Fruit fly (Drosophila melanogaster) whole organism, embryonic: ENCODE data around the gene HipHop.

Experiments
- Awh ChIP-seq: fragments of 200-800 bp; sonication (Bioruptor generic); IDR thresholded peaks from 2 replicates; pipeline ENCODE4, ENCODE4 v1.3.6; 2022; ENCODE audit warnings: missing biosample characterization, missing genetic modification characterization
- CG12659 ChIP-seq: fragments of 200-800 bp; sonication (Bioruptor generic); optimal IDR thresholded peaks from 3 replicates; lab custom pipeline; 2017; ENCODE audit warnings: mild to moderate bottlenecking, missing biosample characterization, missing genetic modification reagents, missing genetic modification characterization
- CG12744 ChIP-seq: fragments of 200-800 bp; sonication (Bioruptor generic); optimal IDR thresholded peaks from 2 replicates; lab custom pipeline; 2016; ENCODE audit warnings: missing biosample characterization, missing genetic modification characterization
- CG1529 ChIP-seq: fragments of 200-800 bp; sonication (Bioruptor generic); optimal IDR thresholded peaks from 3 replicates; lab custom pipeline; 2018; ENCODE audit warnings: missing biosample characterization, missing genetic modification characterization
- CG1603 ChIP-seq: fragments of 200-800 bp; sonication (Bioruptor generic); optimal IDR thresholded peaks from 2 replicates; lab custom pipeline; 2019; ENCODE audit warnings: missing biosample characterization, mild to moderate bottlenecking, missing genetic modification characterization, moderate library complexity
- CG16779 ChIP-seq: fragments of 200-800 bp; sonication (Bioruptor generic); IDR thresholded peaks from 2 replicates; pipeline ENCODE4 v1.3.6; 2022; ENCODE audit warnings: missing biosample characterization, missing genetic modification characterization
- CG17361 ChIP-seq: fragments of 200-800 bp; sonication (Bioruptor generic); IDR thresholded peaks from 3 replicates; pipeline ENCODE4 v1.3.6; 2022; ENCODE audit warnings: missing biosample characterization, missing genetic modification characterization
- CG17385 ChIP-seq: fragments of 200-800 bp; sonication (Bioruptor generic); optimal IDR thresholded peaks from 3 replicates; lab custom pipeline; 2018; ENCODE audit warnings: missing biosample characterization, mild to moderate bottlenecking, missing genetic modification characterization
- CG17802 ChIP-seq: fragments of 200-800 bp; sonication (Bioruptor generic); optimal IDR thresholded peaks from 2 replicates; lab custom pipeline; 2018; ENCODE audit warnings: missing biosample characterization, mild to moderate bottlenecking, missing genetic modification characterization, moderate library complexity
- CG18262 ChIP-seq: fragments of 200-800 bp; optimal IDR thresholded peaks from 3 replicates; lab custom pipeline; 2019; ENCODE audit warnings: missing biosample characterization, mild to moderate bottlenecking, missing genetic modification characterization, moderate library complexity
- CG2678 ChIP-seq: fragments of 200-800 bp; sonication (Bioruptor generic); optimal IDR thresholded peaks from 3 replicates; lab custom pipeline; 2019; ENCODE audit warnings: missing biosample characterization, mild to moderate bottlenecking, missing genetic modification characterization, moderate library complexity
- CG3281 ChIP-seq: fragments of 200-800 bp; sonication (Bioruptor generic); optimal IDR thresholded peaks from 3 replicates; lab custom pipeline; 2017; ENCODE audit warnings: missing biosample characterization, mild to moderate bottlenecking, missing genetic modification characterization
- CG34376 ChIP-seq: fragments of 200-800 bp; sonication (Bioruptor generic); optimal IDR thresholded peaks from 2 replicates; lab custom pipeline; 2018; ENCODE audit warnings: missing biosample characterization, mild to moderate bottlenecking, missing genetic modification characterization
- CG42726 ChIP-seq: fragments of 200-800 bp; sonication (Bioruptor generic); IDR thresholded peaks from 2 replicates; pipeline ENCODE4 v1.3.6; 2022; ENCODE audit warnings: missing biosample characterization, missing genetic modification characterization; ENCODE audit not compliant: partially characterized antibody
- CG7928 ChIP-seq: fragments of 200-800 bp; sonication (Bioruptor generic); optimal IDR thresholded peaks from 2 replicates; lab custom pipeline; 2017; ENCODE audit warnings: missing biosample characterization, mild to moderate bottlenecking, missing genetic modification characterization
- Camta ChIP-seq: fragments of 200-800 bp; sonication (Bioruptor generic); optimal IDR thresholded peaks from 2 replicates; lab custom pipeline; 2016; ENCODE audit warnings: missing biosample characterization, missing genetic modification characterization
- CrebB ChIP-seq: fragments of 200-800 bp; sonication (Bioruptor generic); optimal IDR thresholded peaks from 3 replicates; lab custom pipeline; 2018; ENCODE audit warnings: missing biosample characterization, mild to moderate bottlenecking, missing genetic modification characterization
- D19B ChIP-seq: fragments of 200-800 bp; sonication (Bioruptor generic); optimal IDR thresholded peaks from 2 replicates; lab custom pipeline; 2017; ENCODE audit warnings: missing biosample characterization, mild to moderate bottlenecking, missing genetic modification characterization
- Dek ChIP-seq: fragments of 200-800 bp; sonication (Bioruptor generic); optimal IDR thresholded peaks from 3 replicates; lab custom pipeline; 2019; ENCODE audit warnings: missing biosample characterization, mild to moderate bottlenecking, missing genetic modification characterization, moderate library complexity
- Dp ChIP-seq: fragments of 200-800 bp; sonication (Bioruptor generic); optimal IDR thresholded peaks from 2 replicates; lab custom pipeline; 2018; ENCODE audit warnings: missing biosample characterization, mild to moderate bottlenecking, missing genetic modification characterization, moderate library complexity
- ERR ChIP-seq: fragments of 200-800 bp; sonication (Bioruptor generic); optimal IDR thresholded peaks from 2 replicates; lab custom pipeline; 2016; ENCODE audit warnings: missing biosample characterization, missing genetic modification characterization
- Gsc ChIP-seq: fragments of 200-800 bp; sonication (Bioruptor generic); IDR thresholded peaks from 2 replicates; pipeline ENCODE4 v1.3.6; 2022; ENCODE audit warnings: missing biosample characterization, missing genetic modification characterization
- HHEX ChIP-seq: fragments of 200-800 bp; sonication (Bioruptor generic); optimal IDR thresholded peaks from 3 replicates; lab custom pipeline; 2017; ENCODE audit warnings: missing biosample characterization, mild to moderate bottlenecking, missing genetic modification characterization, missing genetic modification reagents
- HLH54F ChIP-seq: fragments of 200-800 bp; sonication (Bioruptor generic); optimal IDR thresholded peaks from 3 replicates; lab custom pipeline; 2016; ENCODE audit warnings: missing biosample characterization, missing genetic modification characterization
- Kr ChIP-seq: fragments of 200-800 bp; sonication (Bioruptor generic); optimal IDR thresholded peaks from 2 replicates; lab custom pipeline; 2017; ENCODE audit warnings: missing biosample characterization, mild to moderate bottlenecking, missing genetic modification characterization
- Myb ChIP-seq: fragments of 200-800 bp; sonication (Bioruptor generic); optimal IDR thresholded peaks from 2 replicates; lab custom pipeline; 2016; ENCODE audit warnings: missing biosample characterization, missing genetic modification characterization
- PHDP ChIP-seq: fragments of 200-800 bp; sonication (Bioruptor generic); optimal IDR thresholded peaks from 3 replicates; lab custom pipeline; 2018; ENCODE audit warnings: missing biosample characterization, mild to moderate bottlenecking, missing genetic modification characterization, moderate library complexity
- Sry-δ ChIP-seq: fragments of 200-800 bp; sonication (Bioruptor generic); optimal IDR thresholded peaks from 2 replicates; lab custom pipeline; 2016; ENCODE audit warnings: missing biosample characterization, missing genetic modification characterization
- Trl ChIP-seq, 3 experiments: fragments of >200 bp in 2 of 3; fragments of 200-800 bp in 1 of 3; sonication (Bioruptor generic) in 1 of 3; optimal IDR thresholded peaks; 2 replicates in 1 of 3; 3 replicates in 2 of 3; lab custom pipeline; 2016 to 2017; ENCODE audit warnings: missing biosample characterization in 1 of 3, missing genetic modification characterization in 1 of 3
- al ChIP-seq: fragments of 200-800 bp; sonication (Bioruptor generic); IDR thresholded peaks from 2 replicates; pipeline ENCODE4 v1.3.6; 2022; ENCODE audit warnings: missing biosample characterization, missing genetic modification characterization
- aop ChIP-seq: fragments of 200-800 bp; sonication (Bioruptor generic); IDR thresholded peaks from 2 replicates; pipeline ENCODE4 v1.3.6; 2022; ENCODE audit warnings: missing biosample characterization, missing genetic modification characterization
- ap ChIP-seq: fragments of 200-800 bp; sonication (Bioruptor generic); IDR thresholded peaks from 2 replicates; pipeline ENCODE4 v1.3.6; 2022; ENCODE audit warnings: missing biosample characterization, missing genetic modification characterization
- caup ChIP-seq: fragments of 200-800 bp; sonication (Bioruptor generic); optimal IDR thresholded peaks from 3 replicates; lab custom pipeline; 2017; ENCODE audit warnings: missing biosample characterization, mild to moderate bottlenecking, missing genetic modification characterization, moderate library complexity; ENCODE audit not compliant: severe bottlenecking
- chm ChIP-seq: fragments of 200-800 bp; sonication (Bioruptor generic); IDR thresholded peaks from 2 replicates; pipeline ENCODE4 v1.3.6; 2022; ENCODE audit warnings: missing biosample characterization, missing genetic modification characterization
- cwo ChIP-seq: fragments of 200-800 bp; sonication (Bioruptor generic); optimal IDR thresholded peaks from 3 replicates; lab custom pipeline; 2017; ENCODE audit warnings: missing biosample characterization, missing genetic modification characterization, mild to moderate bottlenecking, moderate library complexity, missing genetic modification reagents
- dmrt99B ChIP-seq: fragments of 200-800 bp; sonication (Bioruptor generic); optimal IDR thresholded peaks from 2 replicates; lab custom pipeline; 2018; ENCODE audit warnings: missing biosample characterization, mild to moderate bottlenecking, missing genetic modification characterization, moderate library complexity
- eyg ChIP-seq: fragments of 200-800 bp; sonication (Bioruptor generic); optimal IDR thresholded peaks from 3 replicates; lab custom pipeline; 2016; ENCODE audit warnings: missing biosample characterization, missing genetic modification characterization
- fd102C ChIP-seq: fragments of 200-800 bp; sonication (Bioruptor generic); optimal IDR thresholded peaks from 2 replicates; lab custom pipeline; 2018; ENCODE audit warnings: missing biosample characterization, mild to moderate bottlenecking, missing genetic modification characterization, moderate library complexity
- h ChIP-seq: fragments of >200 bp; optimal IDR thresholded peaks from 2 replicates; lab custom pipeline; 2017
- jing ChIP-seq: fragments of 200-800 bp; sonication (Bioruptor generic); optimal IDR thresholded peaks from 2 replicates; lab custom pipeline; 2018; ENCODE audit warnings: missing biosample characterization, mild to moderate bottlenecking, missing genetic modification characterization
- kah ChIP-seq: fragments of 200-800 bp; sonication (Bioruptor generic); optimal IDR thresholded peaks from 2 replicates; lab custom pipeline; 2018; ENCODE audit warnings: missing biosample characterization, mild to moderate bottlenecking, missing genetic modification characterization
- mld ChIP-seq: fragments of 200-800 bp; sonication (Bioruptor generic); IDR thresholded peaks from 3 replicates; pipeline ENCODE4 v1.3.6; 2022; ENCODE audit warnings: missing biosample characterization, missing genetic modification characterization; ENCODE audit not compliant: partially characterized antibody
- nerfin-2 ChIP-seq: fragments of 200-800 bp; sonication (Bioruptor generic); IDR thresholded peaks from 2 replicates; pipeline ENCODE4 v1.3.6; 2022; ENCODE audit warnings: missing biosample characterization, missing genetic modification characterization; ENCODE audit not compliant: partially characterized antibody
- onecut ChIP-seq: fragments of 200-800 bp; sonication (Bioruptor generic); IDR thresholded peaks from 2 replicates; pipeline ENCODE4 v1.3.6; 2022; ENCODE audit warnings: missing biosample characterization, missing genetic modification characterization
- pb ChIP-seq: fragments of 200-800 bp; sonication (Bioruptor generic); optimal IDR thresholded peaks from 3 replicates; lab custom pipeline; 2016; ENCODE audit warnings: missing biosample characterization, missing genetic modification characterization
- phol ChIP-seq: fragments of 200-800 bp; sonication (Bioruptor generic); optimal IDR thresholded peaks from 3 replicates; lab custom pipeline; 2018; ENCODE audit warnings: missing biosample characterization, mild to moderate bottlenecking, missing genetic modification characterization, moderate library complexity
- pita ChIP-seq: fragments of 200-800 bp; sonication (Bioruptor generic); optimal IDR thresholded peaks from 2 replicates; lab custom pipeline; 2017; ENCODE audit warnings: missing biosample characterization, mild to moderate bottlenecking, missing genetic modification characterization
- sug ChIP-seq: fragments of 200-800 bp; optimal IDR thresholded peaks from 2 replicates; lab custom pipeline; 2019; ENCODE audit warnings: missing biosample characterization, mild to moderate bottlenecking, missing genetic modification characterization, moderate library complexity
- tap ChIP-seq: fragments of 200-800 bp; optimal IDR thresholded peaks from 3 replicates; lab custom pipeline; 2019; ENCODE audit warnings: missing biosample characterization, mild to moderate bottlenecking, missing genetic modification characterization, moderate library complexity
- tio ChIP-seq: fragments of 200-800 bp; sonication (Bioruptor generic); optimal IDR thresholded peaks from 2 replicates; lab custom pipeline; 2017; ENCODE audit warnings: missing biosample characterization, missing genetic modification characterization, inconsistent platforms

Gene HipHop

DNA sequence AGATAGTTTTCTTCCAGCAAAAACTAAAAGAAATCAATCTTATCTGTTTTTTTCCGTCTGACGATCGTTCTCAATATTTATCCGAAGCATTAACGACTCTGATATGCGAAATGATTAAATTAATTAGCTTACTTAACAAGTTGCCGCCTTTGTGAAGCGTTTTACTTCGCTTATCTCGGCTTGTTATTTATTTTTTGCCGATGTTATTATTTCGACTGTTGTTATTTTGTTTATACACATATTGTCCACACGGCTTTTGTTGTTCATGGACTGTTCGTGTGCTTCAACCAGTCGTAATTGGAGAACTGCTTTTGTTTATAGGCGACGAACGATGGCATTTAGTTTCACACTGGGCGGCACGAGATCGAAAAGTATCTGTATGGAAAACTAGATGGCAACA lies 12.3 kb downstream of the HipHop start (continued):
- TF ChIP-seq jing (GFP tag; lab: Kevin White, UChicago) (no peak), HHEX (GFP tag; lab: Kevin White, UChicago) (peak; percentile 33), CrebB (tag; lab: Kevin White, UChicago) (peak; percentile 66), pita (GFP tag; lab: Kevin White, UChicago) (no peak), Awh (GFP tag; lab: Robert Waterston, UW) (no peak), CG12659 (peak; percentile 32), CG17802 (tag; lab: Kevin White, UChicago) (no peak), CG1603 (tag; lab: Kevin White, UChicago) (no peak)

DNA sequence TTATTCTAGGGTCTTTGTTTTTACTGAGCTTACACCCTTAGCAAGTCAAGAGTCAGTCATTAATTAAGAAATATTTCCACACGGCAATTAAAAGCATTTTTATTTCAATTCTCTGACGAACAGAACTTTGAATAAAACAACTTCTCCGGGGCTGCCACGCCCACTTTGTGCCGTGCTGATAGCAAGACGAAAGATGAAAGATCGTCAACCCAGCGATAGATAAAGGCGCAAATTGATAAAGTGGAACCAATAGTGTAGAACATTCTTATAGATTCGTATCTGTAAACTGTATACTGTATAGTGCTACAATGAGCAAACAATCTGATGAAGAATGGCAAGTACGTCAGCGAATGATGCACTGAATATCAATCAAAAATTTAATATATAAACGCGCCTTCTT lies 14.0 kb downstream of the HipHop start:
- no peak for TF ChIP-seq Dp
- no peak for TF ChIP-seq tio (GFP tag; lab: Kevin White, UChicago)
- no peak for TF ChIP-seq onecut
- no peak for TF ChIP-seq Gsc
- TF ChIP-seq Kr = no peak
- no peak for TF ChIP-seq CG42726 (GFP tag; lab: Robert Waterston, UW)
- TF ChIP-seq CrebB (tag; lab: Kevin White, UChicago) = no peak
- no peak for TF ChIP-seq eyg (GFP tag; lab: Kevin White, UChicago)
- peak; percentile 0 for TF ChIP-seq caup
- no peak for TF ChIP-seq Camta (GFP tag; lab: Kevin White, UChicago)
- TF ChIP-seq fd102C = no peak
- TF ChIP-seq al (GFP tag; lab: Robert Waterston, UW) = no peak
- no peak for TF ChIP-seq CG17361 (GFP tag; lab: Robert Waterston, UW)
- TF ChIP-seq PHDP (tag; lab: Kevin White, UChicago) = no peak
- no peak for TF ChIP-seq phol
- no peak for TF ChIP-seq Dek (tag; lab: Kevin White, UChicago)
- no peak for TF ChIP-seq CG16779
- no peak for TF ChIP-seq pb (GFP tag; lab: Kevin White, UChicago)
- no peak for TF ChIP-seq tap (tag; lab: Kevin White, UChicago)
- TF ChIP-seq D19B = no peak
- TF ChIP-seq CG1529 (GFP tag; lab: Kevin White, UChicago) = no peak
- no peak for TF ChIP-seq Sry-δ (GFP tag; lab: Kevin White, UChicago)
- no peak for TF ChIP-seq CG3281 (GFP tag; lab: Kevin White, UChicago)
- TF ChIP-seq ap (GFP tag; lab: Robert Waterston, UW) = no peak
- TF ChIP-seq CG18262 (tag; lab: Kevin White, UChicago) = no peak
- no peak for TF ChIP-seq mld (GFP tag; lab: Robert Waterston, UW)
- no peak for TF ChIP-seq CG17385 (GFP tag; lab: Kevin White, UChicago)
- TF ChIP-seq nerfin-2 (GFP tag; lab: Robert Waterston, UW) = no peak
- TF ChIP-seq h (lab: Kevin White, UChicago) = no peak
- TF ChIP-seq chm (GFP tag; lab: Robert Waterston, UW) = no peak
- TF ChIP-seq Myb = no peak
- TF ChIP-seq aop (GFP tag; lab: Robert Waterston, UW) = no peak
- no peak for TF ChIP-seq CG2678 (tag; lab: Kevin White, UChicago)
- peak; percentile 30 for TF ChIP-seq CG34376 (GFP tag; lab: Kevin White, UChicago)
- no peak for TF ChIP-seq CG12744 (GFP tag; lab: Kevin White, UChicago)
- TF ChIP-seq cwo (GFP tag; lab: Kevin White, UChicago) = no peak
- TF ChIP-seq Trl (optimal IDR thresholded peaks at IDR 0.05; lab: Kevin White, UChicago) = peak; percentile 13
- TF ChIP-seq Trl (GFP tag; optimal IDR thresholded peaks at IDR 0.05; lab: Kevin White, UChicago) = no peak
- no peak for TF ChIP-seq dmrt99B (tag; lab: Kevin White, UChicago)
- no peak for TF ChIP-seq CG7928 (GFP tag; lab: Kevin White, UChicago)
- TF ChIP-seq sug (tag; lab: Kevin White, UChicago) = peak; percentile 20
- TF ChIP-seq kah (GFP tag; lab: Kevin White, UChicago) = no peak
- no peak for TF ChIP-seq ERR (GFP tag; lab: Kevin White, UChicago)
- no peak for TF ChIP-seq HLH54F (GFP tag; lab: Kevin White, UChicago)
